Worm (Caenorhabditis elegans): Measurements from ENCODE around the gene Y46G5A.23.
A peak's percentile ranks its signal among the peaks of the same experiment; 100 is the strongest.

The Y46G5A.23 gene

DNA sequence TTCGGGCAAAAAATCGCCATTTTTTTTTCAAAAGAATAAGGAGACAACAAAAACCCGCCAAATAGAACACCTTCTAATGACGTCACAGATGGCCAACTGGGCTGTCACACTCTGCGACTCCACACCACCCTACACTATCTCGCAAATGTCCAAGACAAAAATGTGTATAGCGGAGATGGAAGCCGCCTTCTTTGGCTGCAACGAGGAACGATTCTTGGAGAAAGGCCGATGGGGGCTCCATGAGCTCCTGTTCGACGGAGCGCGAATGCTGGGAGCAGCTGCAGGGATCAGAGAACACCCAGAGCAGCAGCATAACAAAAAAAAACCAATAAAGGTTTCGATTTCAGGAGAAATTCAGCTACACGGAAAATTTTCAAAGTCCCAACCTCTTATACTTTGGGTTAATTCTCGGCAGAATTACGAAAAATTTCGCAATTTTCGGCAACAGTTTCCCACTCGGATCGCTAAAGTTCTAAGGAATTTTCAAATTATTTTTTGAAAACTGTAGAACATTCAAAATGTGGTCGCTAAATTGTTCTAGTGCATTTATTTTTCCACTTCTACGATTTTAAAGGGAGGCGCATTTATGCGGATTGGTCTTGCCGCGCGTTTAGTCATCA lies 22.9 kb downstream of the Y46G5A.23 start:
- TF ChIP-seq lin-13 (GFP tag; optimal IDR thresholded peaks at IDR 0.05) (no peak), nhr-11 (tag; optimal IDR thresholded peaks at IDR 0.05) (no peak), sptf-1 (tag; optimal IDR thresholded peaks at IDR 0.05) (no peak), elt-3 (tag; optimal IDR thresholded peaks at IDR 0.05) (no peak), ceh-88 (GFP tag; IDR thresholded peaks at IDR 0.05) (no peak), lin-35 (GFP tag; optimal IDR thresholded peaks at IDR 0.05) (peak in 1 of 2 experiments; percentile 59), sup-37 (GFP tag; optimal IDR thresholded peaks at IDR 0.05) (no peak), dsc-1 (tag; optimal IDR thresholded peaks at IDR 0.05) (no peak), elt-2 (tag; optimal IDR thresholded peaks at IDR 0.05) (no peak), blmp-1 (tag; optimal IDR thresholded peaks at IDR 0.05) (no peak), tbx-2 (tag; optimal IDR thresholded peaks at IDR 0.05) (peak; percentile 33), egl-27 (tag; optimal IDR thresholded peaks at IDR 0.05) (no peak), C34B4.2 (tag; optimal IDR thresholded peaks at IDR 0.05) (no peak), ztf-11 (tag; optimal IDR thresholded peaks at IDR 0.05) (peak in 1 of 2 experiments; percentile 2), ztf-4 (tag; optimal IDR thresholded peaks at IDR 0.05) (no peak), pax-3 (tag; optimal IDR thresholded peaks at IDR 0.05) (no peak), ceh-63 (GFP tag; optimal IDR thresholded peaks at IDR 0.05) (no peak), nhr-77 (tag; optimal IDR thresholded peaks at IDR 0.05) (no peak), aha-1 (tag; optimal IDR thresholded peaks at IDR 0.05) (no peak), grh-1 (GFP tag; IDR thresholded peaks at IDR 0.05) (no peak), nhr-71 (tag; optimal IDR thresholded peaks at IDR 0.05) (peak; percentile 51), C16A3.4 (tag; optimal IDR thresholded peaks at IDR 0.05) (no peak), F16B12.6 (tag; optimal IDR thresholded peaks at IDR 0.05) (no peak), lir-3 (tag; optimal IDR thresholded peaks at IDR 0.05; ENCODE audit: poor library complexity) (no peak), nhr-20 (tag; optimal IDR thresholded peaks at IDR 0.05) (peak; percentile 4), mdl-1 (tag; optimal IDR thresholded peaks at IDR 0.05) (peak in 1 of 2 experiments; percentile 6), nhr-76 (tag; optimal IDR thresholded peaks at IDR 0.05) (no peak), snpc-4 (tag; optimal IDR thresholded peaks at IDR 0.05) (no peak), zip-4 (GFP tag; optimal IDR thresholded peaks at IDR 0.05) (no peak), mef-2 (tag; optimal IDR thresholded peaks at IDR 0.05) (no peak), unc-86 (tag; optimal IDR thresholded peaks at IDR 0.05) (peak; percentile 60), lsy-2 (tag; optimal IDR thresholded peaks at IDR 0.05) (peak; percentile 9 to 10), vab-15 (tag; optimal IDR thresholded peaks at IDR 0.05) (no peak), efl-1 (optimal IDR thresholded peaks at IDR 0.05) (peak; percentile 34 to 36), efl-1 (GFP tag; optimal IDR thresholded peaks at IDR 0.05 in 1 of 2) (peak; percentile 31 to 55), lin-15B (tag; optimal IDR thresholded peaks at IDR 0.05) (peak; percentile 47), fkh-8 (tag; optimal IDR thresholded peaks at IDR 0.05) (peak; percentile 59), isw-1 (GFP tag; IDR thresholded peaks at IDR 0.05) (peak; percentile 15; the same call in 1 of the 2 replicates), zag-1 (tag; optimal IDR thresholded peaks at IDR 0.05) (no peak), lin-39 (tag; optimal IDR thresholded peaks at IDR 0.05) (no peak), ceh-82 (tag; optimal IDR thresholded peaks at IDR 0.05) (peak in 2 of 3 experiments; percentile 4 to 30), hpl-2 (GFP tag; optimal IDR thresholded peaks at IDR 0.05) (no peak), nhr-12 (tag; optimal IDR thresholded peaks at IDR 0.05) (no peak), nhr-19 (GFP tag; conservative IDR thresholded peaks at IDR 0.05) (peak; percentile 90), fkh-10 (GFP tag; optimal IDR thresholded peaks at IDR 0.05) (no peak), egl-13 (tag; optimal IDR thresholded peaks at IDR 0.05) (peak; percentile 35), hlh-17 (GFP tag; optimal IDR thresholded peaks at IDR 0.05; ENCODE audit: borderline replicate concordance) (no peak), dpl-1 (GFP tag; optimal IDR thresholded peaks at IDR 0.05) (peak in 2 of 3 experiments; percentile 15 to 57), alr-1 (tag; optimal IDR thresholded peaks at IDR 0.05; ENCODE audit: borderline replicate concordance) (no peak), ceh-90 (tag; optimal IDR thresholded peaks at IDR 0.05) (no peak), irx-1 (tag; optimal IDR thresholded peaks at IDR 0.05) (no peak), pqm-1 (tag; optimal IDR thresholded peaks at IDR 0.05) (no peak)

Data from whole organism, L1 larva.